Worm (Caenorhabditis elegans) whole organism, L4 larva: ENCODE measurements around the gene M163.22.

ENCODE experiments used
- F26F4.8 ChIP-seq: fragments of 200-800 bp; sonication (Bioruptor generic); conservative IDR thresholded peaks from 2 replicates; pipeline ENCODE4 v1.3.6; 2022; ENCODE audit warnings: missing genetic modification characterization, missing compliant biosample characterization
- R02D3.7 ChIP-seq: fragments of 150-350 bp; sonication (generic microtip); optimal IDR thresholded peaks from 3 replicates; lab custom pipeline; 2014; ENCODE audit warnings: missing biosample characterization, missing genetic modification characterization
- T26A8.4 ChIP-seq: fragments of 200-800 bp; sonication (Bioruptor generic); IDR thresholded peaks from 2 replicates; pipeline ENCODE4 v1.3.6; 2022; ENCODE audit warnings: missing genetic modification characterization, missing compliant biosample characterization
- Y105C5A.15 ChIP-seq: fragments of 200-800 bp; sonication (Bioruptor generic); IDR thresholded peaks from 2 replicates; pipeline ENCODE4 v1.3.6; 2022; ENCODE audit warnings: missing genetic modification characterization, missing compliant biosample characterization
- ZK337.2 ChIP-seq: fragments of 200-800 bp; sonication (Bioruptor generic); IDR thresholded peaks from 2 replicates; pipeline ENCODE4 v1.3.6; 2022; ENCODE audit warnings: missing genetic modification reagents, missing genetic modification characterization, missing compliant biosample characterization
- ZK546.5 ChIP-seq, 2 experiments: sonication (generic microtip); optimal IDR thresholded peaks; 2 replicates each; lab custom pipeline; 2017; ENCODE audit warnings: missing biosample characterization in 2 of 2, missing genetic modification characterization in 2 of 2
- cey-2 ChIP-seq: sonication (generic microtip); optimal IDR thresholded peaks from 3 replicates; lab custom pipeline; 2017; ENCODE audit warnings: missing genetic modification characterization, mild to moderate bottlenecking, missing compliant biosample characterization, antibody characterized with exemption, borderline replicate concordance; ENCODE audit not compliant: insufficient read depth
- ctbp-1 ChIP-seq: fragments of 200-800 bp; sonication (Bioruptor generic); IDR thresholded peaks from 2 replicates; pipeline ENCODE4 v1.3.6; 2022; ENCODE audit warnings: missing genetic modification reagents, missing genetic modification characterization, missing compliant biosample characterization
- daf-16 ChIP-seq, 3 experiments: sonication (generic microtip); optimal IDR thresholded peaks; 2 replicates each; lab custom pipeline; 2016 to 2017; ENCODE audit warnings: missing genetic modification characterization in 3 of 3, missing genetic modification reagents in 3 of 3, mild to moderate bottlenecking in 2 of 3, missing compliant biosample characterization in 2 of 3, missing biosample characterization in 1 of 3, moderate library complexity in 1 of 3
- daf-19 ChIP-seq: fragments of 200-800 bp; sonication (Bioruptor generic); conservative IDR thresholded peaks from 2 replicates; pipeline ENCODE4 v1.3.6; 2022; ENCODE audit warnings: missing genetic modification characterization, missing compliant biosample characterization
- dmd-8 ChIP-seq: fragments of 200-800 bp; sonication (Bioruptor generic); IDR thresholded peaks from 2 replicates; pipeline ENCODE4 v1.3.6; 2022; ENCODE audit warnings: missing genetic modification characterization, missing compliant biosample characterization
- dmd-9 ChIP-seq: fragments of 200-800 bp; sonication (Bioruptor generic); IDR thresholded peaks from 2 replicates; pipeline ENCODE4 v1.3.6; 2022; ENCODE audit warnings: missing genetic modification reagents, missing genetic modification characterization, missing compliant biosample characterization
- dpl-1 ChIP-seq: fragments of 150-350 bp; optimal IDR thresholded peaks from 2 replicates; lab custom pipeline; 2014; ENCODE audit warnings: missing biosample characterization, missing genetic modification reagents, missing genetic modification characterization
- egl-43 ChIP-seq: fragments of 200-800 bp; sonication (Bioruptor generic); IDR thresholded peaks from 2 replicates; pipeline ENCODE4 v1.3.6; 2022; ENCODE audit warnings: missing genetic modification reagents, missing genetic modification characterization, missing compliant biosample characterization
- fkh-10 ChIP-seq: fragments of 150-350 bp; optimal IDR thresholded peaks from 2 replicates; lab custom pipeline; 2014; ENCODE audit warnings: missing biosample characterization, missing genetic modification reagents, missing genetic modification characterization
- hlh-11 ChIP-seq: fragments of 200-800 bp; sonication (Bioruptor generic); optimal IDR thresholded peaks from 2 replicates; lab custom pipeline; 2018; ENCODE audit warnings: mild to moderate bottlenecking, missing genetic modification characterization, missing compliant biosample characterization
- hmg-1.1 ChIP-seq: fragments of 200-800 bp; sonication (Bioruptor generic); IDR thresholded peaks from 2 replicates; pipeline ENCODE4 v1.3.6; 2022; ENCODE audit warnings: missing genetic modification reagents, missing genetic modification characterization, missing compliant biosample characterization
- jun-1 ChIP-seq: fragments of 150-350 bp; optimal IDR thresholded peaks from 2 replicates; lab custom pipeline; 2014; ENCODE audit warnings: missing biosample characterization, missing genetic modification reagents, missing genetic modification characterization
- lim-7 ChIP-seq: fragments of 200-800 bp; sonication (Bioruptor generic); IDR thresholded peaks from 2 replicates; pipeline ENCODE4 v1.3.6; 2022; ENCODE audit warnings: missing genetic modification characterization, missing compliant biosample characterization
- lin-29 ChIP-seq: fragments of 200-800 bp; sonication (Bioruptor generic); IDR thresholded peaks from 2 replicates; pipeline ENCODE4 v1.3.6; 2022; ENCODE audit warnings: missing genetic modification reagents, missing genetic modification characterization, missing compliant biosample characterization
- lir-3 ChIP-seq: sonication (generic microtip); optimal IDR thresholded peaks from 2 replicates; lab custom pipeline; 2016; ENCODE audit warnings: mild to moderate bottlenecking, missing genetic modification characterization, missing compliant biosample characterization
- lsy-2 ChIP-seq, 2 experiments: fragments of 150-350 bp in 1 of 2; sonication (generic microtip) in 1 of 2; optimal IDR thresholded peaks; 2 replicates each; lab custom pipeline; 2014 to 2017; ENCODE audit warnings: missing biosample characterization in 2 of 2, missing genetic modification characterization in 2 of 2
- madf-5 ChIP-seq, 2 experiments: fragments of 200-800 bp; sonication (Bioruptor generic); IDR thresholded peaks; 2 replicates each; pipeline ENCODE4 v1.3.6; 2022; ENCODE audit warnings: missing compliant biosample characterization in 2 of 2, missing genetic modification characterization in 2 of 2
- mdl-1 ChIP-seq, 2 experiments: fragments of 150-350 bp in 1 of 2; sonication (generic microtip) in 1 of 2; optimal IDR thresholded peaks; 2 replicates each; lab custom pipeline; 2014 to 2017; ENCODE audit warnings: missing biosample characterization in 2 of 2, missing genetic modification characterization in 2 of 2
- mdt-29 ChIP-seq: fragments of 200-800 bp; sonication (Bioruptor generic); IDR thresholded peaks from 2 replicates; pipeline ENCODE4 v1.3.6; 2022; ENCODE audit warnings: missing genetic modification reagents, missing genetic modification characterization, missing compliant biosample characterization
- mep-1 ChIP-seq: fragments of 150-350 bp; sonication (generic microtip); optimal IDR thresholded peaks from 3 replicates; lab custom pipeline; 2014; ENCODE audit warnings: missing biosample characterization, missing genetic modification characterization
- mes-2 ChIP-seq: sonication (generic microtip); optimal IDR thresholded peaks from 2 replicates; lab custom pipeline; 2016; ENCODE audit warnings: missing genotype, mild to moderate bottlenecking, missing genetic modification characterization, missing compliant biosample characterization; ENCODE audit not compliant: poor library complexity, severe bottlenecking
- mxl-2 ChIP-seq: fragments of 200-800 bp; sonication (Bioruptor generic); conservative IDR thresholded peaks from 2 replicates; pipeline ENCODE4 v1.3.6; 2022; ENCODE audit warnings: missing genetic modification reagents, missing genetic modification characterization, missing compliant biosample characterization
- mxl-3 ChIP-seq: fragments of 200-800 bp; sonication (Bioruptor generic); optimal IDR thresholded peaks from 2 replicates; lab custom pipeline; 2018; ENCODE audit warnings: mild to moderate bottlenecking, missing genetic modification characterization, missing compliant biosample characterization
- nhr-102 ChIP-seq: sonication (generic microtip); optimal IDR thresholded peaks from 2 replicates; lab custom pipeline; 2016; ENCODE audit warnings: mild to moderate bottlenecking, missing genetic modification characterization, moderate library complexity, missing compliant biosample characterization
- nhr-41 ChIP-seq: fragments of 200-800 bp; sonication (Bioruptor generic); IDR thresholded peaks from 2 replicates; pipeline ENCODE4 v1.3.6; 2022; ENCODE audit warnings: missing genetic modification reagents, missing genetic modification characterization, missing compliant biosample characterization
- nhr-6 ChIP-seq: fragments of 150-350 bp; optimal IDR thresholded peaks from 2 replicates; lab custom pipeline; 2014; ENCODE audit warnings: missing biosample characterization, missing genetic modification characterization
- pha-4 ChIP-seq, 2 experiments: fragments of 150-350 bp in 1 of 2; fragments of 200-800 bp in 1 of 2; sonication (Bioruptor generic) in 1 of 2; IDR thresholded peaks in 1 of 2; optimal IDR thresholded peaks in 1 of 2; 2 replicates each; pipeline versions ENCODE4 v1.3.6 to Lab custom; 2014 to 2022; ENCODE audit warnings: missing genetic modification characterization in 2 of 2, missing genetic modification reagents in 2 of 2, missing biosample characterization in 1 of 2, missing compliant biosample characterization in 1 of 2
- pqm-1 ChIP-seq: sonication (generic microtip); optimal IDR thresholded peaks from 2 replicates; lab custom pipeline; 2017; ENCODE audit warnings: missing biosample characterization, missing genetic modification characterization
- set-16 ChIP-seq: fragments of 200-800 bp; sonication (Bioruptor generic); IDR thresholded peaks from 2 replicates; pipeline ENCODE4 v1.3.6; 2022; ENCODE audit warnings: missing genetic modification reagents, missing genetic modification characterization, missing compliant biosample characterization
- snpc-4 ChIP-seq: fragments of 150-350 bp; optimal IDR thresholded peaks from 2 replicates; lab custom pipeline; 2014; ENCODE audit warnings: missing biosample characterization, missing genetic modification characterization
- tra-1 ChIP-seq: fragments of 200-800 bp; sonication (Bioruptor generic); IDR thresholded peaks from 2 replicates; pipeline ENCODE4 v1.3.6; 2022; ENCODE audit warnings: missing genetic modification reagents, missing genetic modification characterization, missing compliant biosample characterization
- unc-130 ChIP-seq: sonication (generic microtip); optimal IDR thresholded peaks from 2 replicates; lab custom pipeline; 2016; ENCODE audit warnings: missing genetic modification reagents, missing genetic modification characterization, missing compliant biosample characterization
- zfp-3 ChIP-seq: fragments of 200-800 bp; sonication (Bioruptor generic); conservative IDR thresholded peaks from 2 replicates; pipeline ENCODE4 v1.3.6; 2022; ENCODE audit warnings: missing genetic modification reagents, missing genetic modification characterization, missing compliant biosample characterization
- zip-11 ChIP-seq: fragments of 200-800 bp; sonication (Bioruptor generic); IDR thresholded peaks from 2 replicates; pipeline ENCODE4 v1.3.6; 2022; ENCODE audit warnings: missing genetic modification characterization, missing compliant biosample characterization
- ztf-11 ChIP-seq: fragments of 150-350 bp; optimal IDR thresholded peaks from 2 replicates; lab custom pipeline; 2014; ENCODE audit warnings: missing biosample characterization, missing genetic modification characterization
- ztf-7 ChIP-seq: fragments of 150-350 bp; optimal IDR thresholded peaks from 2 replicates; lab custom pipeline; 2014; ENCODE audit warnings: missing biosample characterization, missing genetic modification characterization

Gene M163.22

ce11 chrX:14489945-14490344, 24.3 kb downstream of the M163.22 start, which contains the start of gene his-24 (continued):
- TF ChIP-seq dpl-1 (peak; percentile 45), nhr-6 (tag; lab: Kevin White, UChicago) (peak; percentile 85), hmg-1.1 (peak; percentile 79), daf-16 (GFP tag; optimal IDR thresholded peaks at IDR 0.05; lab: Kevin White, UChicago) (no peak), daf-16 (tag; optimal IDR thresholded peaks at IDR 0.05; lab: Kevin White, UChicago) (peak; percentile 29), ctbp-1 (GFP tag; lab: Robert Waterston, UW) (peak; percentile 62; the same call in 1 of the 2 replicates), egl-43 (GFP tag; lab: Robert Waterston, UW) (peak; percentile 56; the same call in 1 of the 2 replicates), cey-2 (tag; lab: Kevin White, UChicago) (no peak), dmd-8 (no peak), Y105C5A.15 (GFP tag; lab: Robert Waterston, UW) (no peak), mdl-1 (tag; optimal IDR thresholded peaks at IDR 0.05; lab: Kevin White, UChicago) (peak in 1 of 2 experiments; percentile 32), fkh-10 (peak; percentile 6), mdt-29 (GFP tag; lab: Robert Waterston, UW) (no peak), unc-130 (no peak), ztf-7 (peak; percentile 20), zip-11 (no peak), tra-1 (peak; percentile 73), nhr-41 (no peak), mxl-2 (0 out of 2 replicates have a peak, but pooled peaks have one; percentile 40), zfp-3 (GFP tag; lab: Robert Waterston, UW) (no peak), lin-29 (GFP tag; lab: Robert Waterston, UW) (no peak), lim-7 (GFP tag; lab: Robert Waterston, UW) (no peak), pqm-1 (peak; percentile 40), daf-19 (GFP tag; lab: Robert Waterston, UW) (no peak), ZK546.5 (tag; optimal IDR thresholded peaks at IDR 0.05; lab: Kevin White, UChicago) (no peak), F26F4.8 (no peak), dmd-9 (GFP tag; lab: Robert Waterston, UW) (peak; percentile 66; the same call in 1 of the 2 replicates), mxl-3 (GFP tag; lab: Kevin White, UChicago) (peak; percentile 56), hlh-11 (peak; percentile 70), lsy-2 (tag; optimal IDR thresholded peaks at IDR 0.05; lab: Kevin White, UChicago) (peak in 1 of 2 experiments; percentile 70), ZK337.2 (GFP tag; lab: Robert Waterston, UW) (no peak), ztf-11 (tag; lab: Kevin White, UChicago) (no peak), snpc-4 (tag; lab: Kevin White, UChicago) (no peak), nhr-102 (tag; lab: Kevin White, UChicago) (peak; percentile 45), mep-1 (peak; percentile 83), lir-3 (tag; lab: Kevin White, UChicago) (no peak), R02D3.7 (no peak), T26A8.4 (GFP tag; lab: Robert Waterston, UW) (peak; percentile 54), mes-2 (peak; percentile 81), pha-4 (GFP tag; IDR thresholded peaks at IDR 0.05; lab: Robert Waterston, UW) (peak; percentile 70), pha-4 (tag; optimal IDR thresholded peaks at IDR 0.05; lab: Kevin White, UChicago) (no peak)

ce11 chrX:14490486-14490885, 24.8 kb downstream of the M163.22 start:
- TF ChIP-seq set-16 (GFP tag; lab: Robert Waterston, UW) (peak; percentile 96), madf-5 (GFP tag; IDR thresholded peaks at IDR 0.05; lab: Robert Waterston, UW) (0 out of 4 replicates have a peak, but pooled peaks of 1 of the 2 experiments have one; percentile 21), egl-43 (GFP tag; lab: Robert Waterston, UW) (peak; percentile 55; the same call in 1 of the 2 replicates), jun-1 (tag; lab: Kevin White, UChicago) (no peak)
